Fruit fly (Drosophila melanogaster) whole organism, embryonic: ENCODE data around the gene CG7903.
A peak's percentile ranks its signal among the peaks of the same experiment; 100 is the strongest.

ENCODE experiments used
- BEAF-32 ChIP-seq: fragments of 200-800 bp; sonication (Bioruptor generic); optimal IDR thresholded peaks from 3 replicates; lab custom pipeline; 2017; ENCODE audit warnings: missing biosample characterization, missing genetic modification characterization, mild to moderate bottlenecking, moderate library complexity, missing genetic modification reagents
- CG11093 ChIP-seq: fragments of 200-800 bp; sonication (Bioruptor generic); IDR thresholded peaks from 3 replicates; pipeline ENCODE4 v1.3.6; 2022; ENCODE audit warnings: missing biosample characterization, missing genetic modification characterization
- CG12769 ChIP-seq: fragments of 200-800 bp; sonication (Bioruptor generic); optimal IDR thresholded peaks from 2 replicates; lab custom pipeline; 2019; ENCODE audit warnings: missing biosample characterization, mild to moderate bottlenecking, missing genetic modification characterization, moderate library complexity
- CG13624 ChIP-seq: fragments of 200-800 bp; sonication (Bioruptor generic); optimal IDR thresholded peaks from 2 replicates; lab custom pipeline; 2016; ENCODE audit warnings: missing biosample characterization, missing genetic modification characterization
- CG14710 ChIP-seq: fragments of 200-800 bp; sonication (Bioruptor generic); optimal IDR thresholded peaks from 3 replicates; lab custom pipeline; 2019; ENCODE audit warnings: missing biosample characterization, mild to moderate bottlenecking, missing genetic modification characterization, moderate library complexity
- CG15514 ChIP-seq: fragments of 200-800 bp; sonication (Bioruptor generic); optimal IDR thresholded peaks from 3 replicates; lab custom pipeline; 2017; ENCODE audit warnings: missing biosample characterization, missing genetic modification characterization, mild to moderate bottlenecking, moderate library complexity, missing genetic modification reagents
- CG1603 ChIP-seq: fragments of 200-800 bp; sonication (Bioruptor generic); optimal IDR thresholded peaks from 2 replicates; lab custom pipeline; 2019; ENCODE audit warnings: missing biosample characterization, mild to moderate bottlenecking, missing genetic modification characterization, moderate library complexity
- CG16813 ChIP-seq: fragments of 200-800 bp; sonication (Bioruptor generic); IDR thresholded peaks from 3 replicates; pipeline ENCODE4 v1.3.6; 2022; ENCODE audit warnings: missing biosample characterization, missing genetic modification characterization; ENCODE audit not compliant: partially characterized antibody
- CG2116 ChIP-seq: fragments of 200-800 bp; sonication (Bioruptor generic); optimal IDR thresholded peaks from 3 replicates; lab custom pipeline; 2018; ENCODE audit warnings: missing biosample characterization, mild to moderate bottlenecking, missing genetic modification characterization
- CG2129 ChIP-seq: fragments of 200-800 bp; sonication (Bioruptor generic); IDR thresholded peaks from 2 replicates; pipeline ENCODE4 v1.3.6; 2022; ENCODE audit warnings: missing biosample characterization, missing genetic modification characterization; ENCODE audit not compliant: partially characterized antibody
- CG3407 ChIP-seq: fragments of 200-800 bp; sonication (Bioruptor generic); optimal IDR thresholded peaks from 2 replicates; lab custom pipeline; 2018; ENCODE audit warnings: missing biosample characterization, mild to moderate bottlenecking, missing genetic modification characterization
- CG34224 ChIP-seq: fragments of 200-800 bp; sonication (Bioruptor generic); IDR thresholded peaks from 3 replicates; pipeline ENCODE4 v1.3.6; 2022; ENCODE audit warnings: missing biosample characterization, missing genetic modification characterization; ENCODE audit not compliant: partially characterized antibody
- CG34422 ChIP-seq: fragments of 200-800 bp; sonication (Bioruptor generic); IDR thresholded peaks from 3 replicates; pipeline ENCODE4 v1.3.6; 2022; ENCODE audit warnings: missing biosample characterization, missing genetic modification characterization
- CG4617 ChIP-seq: fragments of 200-800 bp; sonication (Bioruptor generic); optimal IDR thresholded peaks from 3 replicates; lab custom pipeline; 2016; ENCODE audit warnings: missing biosample characterization, missing genetic modification characterization, borderline replicate concordance
- CG4730 ChIP-seq: fragments of 200-800 bp; sonication (Bioruptor generic); IDR thresholded peaks from 2 replicates; pipeline ENCODE4 v1.3.6; 2022; ENCODE audit warnings: missing biosample characterization, missing genetic modification characterization
- CG8089 ChIP-seq: fragments of 200-800 bp; sonication (Bioruptor generic); optimal IDR thresholded peaks from 3 replicates; lab custom pipeline; 2016; ENCODE audit warnings: missing biosample characterization, missing genetic modification characterization
- CG8924 ChIP-seq: fragments of 200-800 bp; optimal IDR thresholded peaks from 3 replicates; lab custom pipeline; 2019; ENCODE audit warnings: missing biosample characterization, mild to moderate bottlenecking, missing genetic modification characterization, moderate library complexity
- CG9797 ChIP-seq: fragments of 200-800 bp; sonication (Bioruptor generic); optimal IDR thresholded peaks from 3 replicates; lab custom pipeline; 2018; ENCODE audit warnings: missing biosample characterization, mild to moderate bottlenecking, missing genetic modification characterization
- Dfd ChIP-seq, 2 experiments: fragments of >200 bp; optimal IDR thresholded peaks; 2 replicates each; lab custom pipeline; 2017; ENCODE audit warnings: missing biosample characterization in 2 of 2, missing genetic modification characterization in 2 of 2
- Dll ChIP-seq: fragments of 200-800 bp; sonication (Bioruptor generic); IDR thresholded peaks from 4 replicates; pipeline ENCODE4 v1.3.6; 2022; ENCODE audit warnings: missing biosample characterization, missing genetic modification characterization; ENCODE audit not compliant: partially characterized antibody
- Doc3 ChIP-seq: fragments of 200-800 bp; sonication (Bioruptor generic); IDR thresholded peaks from 3 replicates; pipeline ENCODE4 v1.3.6; 2022; ENCODE audit warnings: missing biosample characterization, missing genetic modification characterization; ENCODE audit not compliant: partially characterized antibody
- Dp ChIP-seq: fragments of 200-800 bp; sonication (Bioruptor generic); optimal IDR thresholded peaks from 2 replicates; lab custom pipeline; 2018; ENCODE audit warnings: missing biosample characterization, mild to moderate bottlenecking, missing genetic modification characterization, moderate library complexity
- Dref ChIP-seq: fragments of 200-800 bp; sonication (Bioruptor generic); IDR thresholded peaks from 2 replicates; pipeline ENCODE4 v1.3.6; 2022; ENCODE audit warnings: missing biosample characterization, missing genetic modification characterization
- E2f2 ChIP-seq: fragments of 200-800 bp; sonication (Bioruptor generic); IDR thresholded peaks from 2 replicates; pipeline ENCODE4 v1.3.6; 2022; ENCODE audit warnings: missing biosample characterization, missing genetic modification characterization
- HLH3B ChIP-seq: fragments of 200-800 bp; sonication (Bioruptor generic); IDR thresholded peaks from 2 replicates; pipeline ENCODE4 v1.3.6; 2022; ENCODE audit warnings: missing biosample characterization, missing genetic modification characterization
- HLH4C ChIP-seq: fragments of 200-800 bp; sonication (Bioruptor generic); IDR thresholded peaks from 3 replicates; pipeline ENCODE4 v1.3.6; 2022; ENCODE audit warnings: missing biosample characterization, missing genetic modification characterization; ENCODE audit not compliant: partially characterized antibody
- MBD-R2 ChIP-seq: fragments of 200-800 bp; sonication (Bioruptor generic); IDR thresholded peaks from 2 replicates; pipeline ENCODE4 v1.3.6; 2022; ENCODE audit warnings: missing biosample characterization, missing genetic modification characterization
- MESR4 ChIP-seq: fragments of 200-800 bp; sonication (Bioruptor generic); optimal IDR thresholded peaks from 2 replicates; lab custom pipeline; 2018; ENCODE audit warnings: missing biosample characterization, mild to moderate bottlenecking, missing genetic modification characterization, moderate library complexity
- Meics ChIP-seq: fragments of 200-800 bp; sonication (Bioruptor generic); optimal IDR thresholded peaks from 2 replicates; lab custom pipeline; 2017; ENCODE audit warnings: missing biosample characterization, mild to moderate bottlenecking, missing genetic modification characterization
- Myb ChIP-seq: fragments of 200-800 bp; sonication (Bioruptor generic); optimal IDR thresholded peaks from 2 replicates; lab custom pipeline; 2016; ENCODE audit warnings: missing biosample characterization, missing genetic modification characterization
- Neu2 ChIP-seq: fragments of 200-800 bp; sonication (Bioruptor generic); optimal IDR thresholded peaks from 3 replicates; lab custom pipeline; 2016; ENCODE audit warnings: missing biosample characterization, missing genetic modification characterization, borderline replicate concordance
- Opbp ChIP-seq: fragments of 200-800 bp; sonication (Bioruptor generic); IDR thresholded peaks from 3 replicates; pipeline ENCODE4 v1.3.6; 2022; ENCODE audit warnings: missing biosample characterization, missing genetic modification characterization; ENCODE audit not compliant: partially characterized antibody
- Scr ChIP-seq: fragments of 200-800 bp; sonication (Bioruptor generic); IDR thresholded peaks from 2 replicates; pipeline ENCODE4 v1.3.6; 2022; ENCODE audit warnings: missing biosample characterization, missing genetic modification characterization; ENCODE audit not compliant: partially characterized antibody
- Sin3A ChIP-seq: fragments of >200 bp; optimal IDR thresholded peaks from 2 replicates; lab custom pipeline; 2018
- Sry-δ ChIP-seq: fragments of 200-800 bp; sonication (Bioruptor generic); optimal IDR thresholded peaks from 2 replicates; lab custom pipeline; 2016; ENCODE audit warnings: missing biosample characterization, missing genetic modification characterization
- amos ChIP-seq: fragments of 200-800 bp; sonication (Bioruptor generic); IDR thresholded peaks from 2 replicates; pipeline ENCODE4 v1.3.6; 2022; ENCODE audit warnings: missing biosample characterization, missing genetic modification characterization; ENCODE audit not compliant: partially characterized antibody
- bbx ChIP-seq: fragments of 200-800 bp; sonication (Bioruptor generic); IDR thresholded peaks from 2 replicates; pipeline ENCODE4 v1.3.6; 2022; ENCODE audit warnings: missing biosample characterization, missing genetic modification characterization; ENCODE audit not compliant: partially characterized antibody
- gfzf ChIP-seq: fragments of 200-800 bp; sonication (Bioruptor generic); optimal IDR thresholded peaks from 2 replicates; lab custom pipeline; 2016; ENCODE audit warnings: missing biosample characterization, mild to moderate bottlenecking, missing genetic modification characterization, moderate library complexity
- hb ChIP-seq: fragments of 200-800 bp; sonication (Bioruptor generic); IDR thresholded peaks from 3 replicates; pipeline ENCODE4 v1.3.6; 2022; ENCODE audit warnings: missing biosample characterization, missing genetic modification characterization; ENCODE audit not compliant: partially characterized antibody
- hbn ChIP-seq: fragments of 200-800 bp; sonication (Bioruptor generic); IDR thresholded peaks from 2 replicates; pipeline ENCODE4 v1.3.6; 2022; ENCODE audit warnings: missing biosample characterization, missing genetic modification characterization; ENCODE audit not compliant: partially characterized antibody
- inv ChIP-seq: fragments of 200-800 bp; sonication (Bioruptor generic); IDR thresholded peaks from 2 replicates; pipeline ENCODE4 v1.3.6; 2022; ENCODE audit warnings: missing biosample characterization, missing genetic modification characterization; ENCODE audit not compliant: partially characterized antibody
- nmo ChIP-seq: fragments of 200-800 bp; sonication (Bioruptor generic); optimal IDR thresholded peaks from 2 replicates; lab custom pipeline; 2018; ENCODE audit warnings: missing biosample characterization, mild to moderate bottlenecking, missing genetic modification characterization, moderate library complexity
- row ChIP-seq: fragments of 200-800 bp; sonication (Bioruptor generic); IDR thresholded peaks from 3 replicates; pipeline ENCODE4 v1.3.6; 2022; ENCODE audit warnings: missing biosample characterization, missing genetic modification characterization
- slou ChIP-seq: fragments of 200-800 bp; sonication (Bioruptor generic); optimal IDR thresholded peaks from 3 replicates; lab custom pipeline; 2016; ENCODE audit warnings: missing biosample characterization, missing genetic modification characterization
- sob ChIP-seq: fragments of 200-800 bp; sonication (Bioruptor generic); IDR thresholded peaks from 2 replicates; pipeline ENCODE4 v1.3.6; 2022; ENCODE audit warnings: missing biosample characterization, missing genetic modification characterization
- unc-4 ChIP-seq: fragments of 200-800 bp; sonication (Bioruptor generic); IDR thresholded peaks from 2 replicates; pipeline ENCODE4 v1.3.6; 2022; ENCODE audit warnings: missing biosample characterization, missing genetic modification characterization; ENCODE audit not compliant: partially characterized antibody
- usp ChIP-seq: fragments of >200 bp; optimal IDR thresholded peaks from 2 replicates; lab custom pipeline; 2017; ENCODE audit warnings: missing biosample characterization, missing genetic modification characterization
- zen2 ChIP-seq: fragments of 200-800 bp; sonication (Bioruptor generic); IDR thresholded peaks from 3 replicates; pipeline ENCODE4 v1.3.6; 2022; ENCODE audit warnings: missing biosample characterization, missing genetic modification characterization; ENCODE audit not compliant: partially characterized antibody

CG7903 gene

DNA sequence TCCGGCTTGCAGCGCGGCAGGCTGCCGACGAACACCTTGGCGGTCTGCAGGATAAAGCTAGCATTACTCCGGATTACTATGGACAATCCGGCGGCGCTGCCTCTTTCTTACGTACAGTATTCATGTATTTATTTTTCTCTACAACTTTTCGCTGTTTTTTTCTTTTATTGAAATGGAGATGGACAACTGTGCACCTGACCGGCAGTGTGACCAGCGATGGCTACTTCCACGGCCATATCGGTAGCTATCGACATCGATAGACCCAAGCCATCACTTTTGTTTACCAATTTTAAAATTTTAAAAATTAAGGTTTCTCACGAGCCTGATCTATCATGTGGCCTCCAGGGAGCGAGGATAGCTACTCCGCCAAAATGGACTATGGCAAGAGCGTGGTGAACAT lies at the start of gene CG7903, which contains the start of gene Sas-6:
TSS of gene CG7903 (minus strand) at position 197 of the 400 bp plus-strand sequence.
TSS of gene Sas-6 (plus strand) at position 323 of the 400 bp plus-strand sequence.
- no peak for TF ChIP-seq HLH3B (GFP tag; lab: Robert Waterston, UW)
- TF ChIP-seq CG4730 (GFP tag; lab: Robert Waterston, UW), result no peak
- TF ChIP-seq Dll, result peak; percentile 73
- TF ChIP-seq bbx (GFP tag; lab: Robert Waterston, UW), result peak; percentile 77
- TF ChIP-seq CG3407 (GFP tag; lab: Kevin White, UChicago), result no peak
- peak; percentile 67 for TF ChIP-seq Dp (GFP tag; lab: Kevin White, UChicago)
- TF ChIP-seq CG2129 (GFP tag; lab: Robert Waterston, UW), result peak; percentile 22; the same call in 1 of the 2 replicates
- TF ChIP-seq CG34422, result 0 out of 3 replicates have a peak, but pooled peaks have one; percentile 40
- TF ChIP-seq CG15514 (GFP tag; lab: Kevin White, UChicago), result peak; percentile 65
- TF ChIP-seq Sry-δ (GFP tag; lab: Kevin White, UChicago), result peak; percentile 94
- TF ChIP-seq Dref (GFP tag; lab: Robert Waterston, UW), result peak; percentile 89
- TF ChIP-seq hbn (GFP tag; lab: Robert Waterston, UW), result peak; percentile 72
- TF ChIP-seq CG12769 (tag; lab: Kevin White, UChicago), result no peak
- TF ChIP-seq CG14710 (tag; lab: Kevin White, UChicago), result peak; percentile 33
- no peak for TF ChIP-seq usp
- TF ChIP-seq Myb (GFP tag; lab: Kevin White, UChicago), result peak; percentile 62
- no peak for TF ChIP-seq Neu2
- peak; percentile 72 for TF ChIP-seq HLH4C
- TF ChIP-seq CG11093 (GFP tag; lab: Robert Waterston, UW), result no peak
- TF ChIP-seq inv, result peak; percentile 66; the same call in 1 of the 2 replicates
- peak; percentile 20 for TF ChIP-seq nmo (GFP tag; lab: Kevin White, UChicago)
- peak; percentile 69 for TF ChIP-seq CG16813 (GFP tag; lab: Robert Waterston, UW)
- peak; percentile 94 for TF ChIP-seq MBD-R2 (GFP tag; lab: Robert Waterston, UW)
- TF ChIP-seq CG8089, result no peak
- peak; percentile 32; the same call in 1 of the 3 replicates for TF ChIP-seq row (GFP tag; lab: Robert Waterston, UW)
- TF ChIP-seq unc-4, result peak; percentile 77
- peak; percentile 92 for TF ChIP-seq Meics (GFP tag; lab: Kevin White, UChicago)
- TF ChIP-seq hb (GFP tag; lab: Robert Waterston, UW), result peak; percentile 70; the same call in 1 of the 3 replicates
- TF ChIP-seq Opbp (GFP tag; lab: Robert Waterston, UW), result peak; percentile 60; the same call in 1 of the 3 replicates
- TF ChIP-seq MESR4 (GFP tag; lab: Kevin White, UChicago), result peak; percentile 71
- peak; percentile 81 for TF ChIP-seq CG4617
- peak; percentile 79 for TF ChIP-seq E2f2 (GFP tag; lab: Robert Waterston, UW)
- peak; percentile 78 for TF ChIP-seq amos
- no peak for TF ChIP-seq Dfd (GFP tag; optimal IDR thresholded peaks at IDR 0.05; lab: Kevin White, UChicago)
- TF ChIP-seq slou, result no peak
- peak; percentile 75 for TF ChIP-seq Scr (GFP tag; lab: Robert Waterston, UW)
- peak; percentile 67 for TF ChIP-seq gfzf
- peak; percentile 60; the same call in 2 of the 3 replicates for TF ChIP-seq Doc3
- peak; percentile 76 for TF ChIP-seq CG34224 (GFP tag; lab: Robert Waterston, UW)
- TF ChIP-seq zen2, result peak; percentile 48; the same call in 1 of the 3 replicates
- TF ChIP-seq CG13624 (GFP tag; lab: Kevin White, UChicago), result no peak
- peak; percentile 4 for TF ChIP-seq CG8924
- peak; percentile 31 for TF ChIP-seq CG1603 (tag; lab: Kevin White, UChicago)
- peak; percentile 73 for TF ChIP-seq BEAF-32 (GFP tag; lab: Kevin White, UChicago)
- TF ChIP-seq sob (GFP tag; lab: Robert Waterston, UW), result 0 out of 2 replicates have a peak, but pooled peaks have one; percentile 26
- peak; percentile 81 for TF ChIP-seq CG9797 (GFP tag; lab: Kevin White, UChicago)
- TF ChIP-seq CG2116 (GFP tag; lab: Kevin White, UChicago), result peak; percentile 92
- TF ChIP-seq Sin3A, result peak; percentile 63
